Worm (Caenorhabditis elegans) whole organism, young adult: ENCODE results near the gene R02E12.12.

Experiments used
- B0019.2 ChIP-seq: fragments of 200-800 bp; sonication (Bioruptor generic); conservative IDR thresholded peaks from 2 replicates; pipeline ENCODE4 v1.3.6; 2022; ENCODE audit warnings: missing genetic modification reagents, missing genetic modification characterization, missing compliant biosample characterization
- B0261.1 ChIP-seq: sonication (generic microtip); optimal IDR thresholded peaks from 2 replicates; lab custom pipeline; 2016; ENCODE audit warnings: mild to moderate bottlenecking, missing genetic modification characterization, moderate library complexity, missing compliant biosample characterization
- B0336.3 ChIP-seq: fragments of 200-800 bp; sonication (Bioruptor generic); IDR thresholded peaks from 2 replicates; pipeline ENCODE4 v1.3.6; 2022; ENCODE audit warnings: missing genetic modification characterization, missing compliant biosample characterization
- C06A6.2 ChIP-seq: fragments of 200-800 bp; sonication (Bioruptor generic); conservative IDR thresholded peaks from 2 replicates; pipeline ENCODE4 v1.3.6; 2022; ENCODE audit warnings: missing genetic modification characterization, missing compliant biosample characterization
- D2030.7 ChIP-seq: fragments of 200-800 bp; sonication (Bioruptor generic); IDR thresholded peaks from 2 replicates; pipeline ENCODE4 v1.3.6; 2022; ENCODE audit warnings: missing genetic modification reagents, missing genetic modification characterization, missing compliant biosample characterization
- F23B12.7 ChIP-seq: sonication (generic microtip); optimal IDR thresholded peaks from 2 replicates; lab custom pipeline; 2017; ENCODE audit warnings: missing genetic modification characterization, mild to moderate bottlenecking, missing compliant biosample characterization, antibody characterized with exemption, moderate library complexity; ENCODE audit not compliant: insufficient read depth
- F52B5.7 ChIP-seq: sonication (generic microtip); optimal IDR thresholded peaks from 2 replicates; lab custom pipeline; 2016; ENCODE audit warnings: mild to moderate bottlenecking, missing genetic modification characterization, missing compliant biosample characterization
- F55B11.4 ChIP-seq: sonication (generic microtip); optimal IDR thresholded peaks from 2 replicates; lab custom pipeline; 2016; ENCODE audit warnings: missing compliant biosample characterization, missing genetic modification characterization, borderline replicate concordance; ENCODE audit not compliant: insufficient read depth
- F57A8.1 ChIP-seq: fragments of 200-800 bp; sonication (Bioruptor generic); optimal IDR thresholded peaks from 2 replicates; lab custom pipeline; 2018; ENCODE audit warnings: mild to moderate bottlenecking, missing genetic modification characterization, moderate library complexity, missing compliant biosample characterization
- K12H6.12 ChIP-seq: fragments of 200-800 bp; sonication (Bioruptor generic); optimal IDR thresholded peaks from 2 replicates; lab custom pipeline; 2018; ENCODE audit warnings: mild to moderate bottlenecking, missing genetic modification characterization, missing compliant biosample characterization
- T26A5.8 ChIP-seq: sonication (generic microtip); optimal IDR thresholded peaks from 2 replicates; lab custom pipeline; 2016; ENCODE audit warnings: missing genetic modification characterization, missing compliant biosample characterization
- Y53F4B.3 ChIP-seq: fragments of 200-800 bp; sonication (Bioruptor generic); IDR thresholded peaks from 2 replicates; pipeline ENCODE4 v1.3.6; 2022; ENCODE audit warnings: missing genetic modification reagents, missing genetic modification characterization, missing compliant biosample characterization
- Y53G8AR.9 ChIP-seq: fragments of 200-800 bp; sonication (Bioruptor generic); conservative IDR thresholded peaks from 2 replicates; pipeline ENCODE4 v1.3.6; 2022; ENCODE audit warnings: missing genetic modification reagents, missing genetic modification characterization, missing compliant biosample characterization
- Y79H2A.3 ChIP-seq: fragments of 200-800 bp; sonication (Bioruptor generic); conservative IDR thresholded peaks from 2 replicates; pipeline ENCODE4 v1.3.6; 2022; ENCODE audit warnings: missing genetic modification reagents, missing genetic modification characterization, missing compliant biosample characterization
- Y95B8A.8 ChIP-seq: fragments of 200-800 bp; sonication (Bioruptor generic); IDR thresholded peaks from 2 replicates; pipeline ENCODE4 v1.3.6; 2022; ENCODE audit warnings: missing genetic modification reagents, missing genetic modification characterization, missing compliant biosample characterization
- ama-1 ChIP-seq, 3 experiments: fragments of 150-350 bp in 1 of 3; sonication (generic microtip) in 2 of 3; optimal IDR thresholded peaks; 2 replicates each; lab custom pipeline; 2014 to 2018; ENCODE audit warnings: missing biosample characterization in 2 of 3, missing genetic modification characterization in 2 of 3, missing genetic modification reagents in 2 of 3
- athp-1 ChIP-seq: sonication (generic microtip); optimal IDR thresholded peaks from 2 replicates; lab custom pipeline; 2017; ENCODE audit warnings: mild to moderate bottlenecking, missing genetic modification characterization, missing compliant biosample characterization
- bed-2 ChIP-seq: fragments of 200-800 bp; sonication (Bioruptor generic); IDR thresholded peaks from 2 replicates; pipeline ENCODE4 v1.3.6; 2022; ENCODE audit warnings: missing genetic modification reagents, missing genetic modification characterization, missing compliant biosample characterization
- ccch-3 ChIP-seq: fragments of 200-800 bp; sonication (Bioruptor generic); optimal IDR thresholded peaks from 2 replicates; lab custom pipeline; 2018; ENCODE audit warnings: mild to moderate bottlenecking, missing genetic modification characterization, missing compliant biosample characterization
- ceh-58 ChIP-seq: fragments of 200-800 bp; sonication (Bioruptor generic); IDR thresholded peaks from 2 replicates; pipeline ENCODE4 v1.3.6; 2022; ENCODE audit warnings: missing genetic modification characterization, missing compliant biosample characterization
- ceh-91 ChIP-seq: fragments of 200-800 bp; sonication (Bioruptor generic); IDR thresholded peaks from 2 replicates; pipeline ENCODE4 v1.3.6; 2022; ENCODE audit warnings: missing genetic modification reagents, missing genetic modification characterization, missing compliant biosample characterization
- die-1 ChIP-seq: sonication (generic microtip); optimal IDR thresholded peaks from 2 replicates; lab custom pipeline; 2016; ENCODE audit warnings: missing genotype, mild to moderate bottlenecking, missing genetic modification characterization, missing compliant biosample characterization
- egl-18 ChIP-seq: fragments of 200-800 bp; sonication (Bioruptor generic); IDR thresholded peaks from 2 replicates; pipeline ENCODE4 v1.3.6; 2022; ENCODE audit warnings: missing genetic modification reagents, missing genetic modification characterization, missing compliant biosample characterization
- egl-44 ChIP-seq: fragments of 200-800 bp; sonication (Bioruptor generic); IDR thresholded peaks from 2 replicates; pipeline ENCODE4 v1.3.6; 2022; ENCODE audit warnings: missing genetic modification reagents, missing genetic modification characterization, missing compliant biosample characterization
- egrh-3 ChIP-seq: fragments of 200-800 bp; sonication (Bioruptor generic); IDR thresholded peaks from 2 replicates; pipeline ENCODE4 v1.3.6; 2022; ENCODE audit warnings: missing genetic modification reagents, missing genetic modification characterization, missing compliant biosample characterization
- gei-17 ChIP-seq: fragments of 200-800 bp; sonication (Bioruptor generic); optimal IDR thresholded peaks from 2 replicates; lab custom pipeline; 2018; ENCODE audit warnings: mild to moderate bottlenecking, missing genetic modification characterization, missing compliant biosample characterization
- hlh-26 ChIP-seq: fragments of 200-800 bp; sonication (Bioruptor generic); conservative IDR thresholded peaks from 2 replicates; pipeline ENCODE4 v1.3.6; 2022; ENCODE audit warnings: missing genetic modification reagents, missing genetic modification characterization, missing compliant biosample characterization
- let-607 ChIP-seq, 2 experiments: fragments of 200-800 bp in 1 of 2; sonication (Bioruptor generic) in 1 of 2; sonication (generic microtip) in 1 of 2; optimal IDR thresholded peaks; 2 replicates each; lab custom pipeline; 2016 to 2018; ENCODE audit warnings: mild to moderate bottlenecking in 2 of 2, missing compliant biosample characterization in 2 of 2, missing genetic modification characterization in 2 of 2, moderate library complexity in 2 of 2, missing genotype in 1 of 2
- lin-54 ChIP-seq: fragments of 200-800 bp; sonication (Bioruptor generic); optimal IDR thresholded peaks from 2 replicates; lab custom pipeline; 2018; ENCODE audit warnings: mild to moderate bottlenecking, missing genetic modification characterization, missing compliant biosample characterization
- madf-6 ChIP-seq: fragments of 200-800 bp; sonication (Bioruptor generic); IDR thresholded peaks from 2 replicates; pipeline ENCODE4 v1.3.6; 2022; ENCODE audit warnings: missing genetic modification reagents, missing genetic modification characterization, missing compliant biosample characterization
- mel-28 ChIP-seq: sonication (generic microtip); optimal IDR thresholded peaks from 2 replicates; lab custom pipeline; 2016; ENCODE audit warnings: borderline replicate concordance, mild to moderate bottlenecking, missing genetic modification characterization, missing compliant biosample characterization
- nfya-1 ChIP-seq: sonication (generic microtip); optimal IDR thresholded peaks from 2 replicates; lab custom pipeline; 2017; ENCODE audit warnings: antibody characterized with exemption, missing compliant biosample characterization, missing genetic modification characterization, borderline replicate concordance; ENCODE audit not compliant: insufficient read depth
- nfya-2 ChIP-seq: fragments of 200-800 bp; sonication (Bioruptor generic); IDR thresholded peaks from 2 replicates; pipeline ENCODE4 v1.3.6; 2022; ENCODE audit warnings: missing genetic modification reagents, missing genetic modification characterization, missing compliant biosample characterization
- nhr-120 ChIP-seq: fragments of 200-800 bp; sonication (Bioruptor generic); IDR thresholded peaks from 2 replicates; pipeline ENCODE4 v1.3.6; 2022; ENCODE audit warnings: missing genetic modification characterization, missing compliant biosample characterization
- nhr-27 ChIP-seq: fragments of 200-800 bp; sonication (Bioruptor generic); optimal IDR thresholded peaks from 2 replicates; lab custom pipeline; 2018; ENCODE audit warnings: mild to moderate bottlenecking, missing genetic modification characterization, moderate library complexity, missing compliant biosample characterization
- nhr-90 ChIP-seq: sonication (generic microtip); optimal IDR thresholded peaks from 2 replicates; lab custom pipeline; 2016; ENCODE audit warnings: missing genotype, mild to moderate bottlenecking, missing genetic modification characterization, missing compliant biosample characterization
- pbrm-1 ChIP-seq: fragments of 200-800 bp; sonication (Bioruptor generic); IDR thresholded peaks from 2 replicates; pipeline ENCODE4 v1.3.6; 2022; ENCODE audit warnings: missing genetic modification reagents, missing genetic modification characterization, missing compliant biosample characterization
- pha-4 ChIP-seq: fragments of 150-350 bp; sonication (generic microtip); optimal IDR thresholded peaks from 2 replicates; lab custom pipeline; 2014; ENCODE audit warnings: missing biosample characterization, missing genetic modification reagents, missing genetic modification characterization
- rcor-1 ChIP-seq: fragments of 200-800 bp; sonication (Bioruptor generic); IDR thresholded peaks from 2 replicates; pipeline ENCODE4 v1.3.6; 2022; ENCODE audit warnings: missing genetic modification reagents, missing genetic modification characterization, missing compliant biosample characterization
- rec-8 ChIP-seq, 2 experiments: sonication (generic microtip); optimal IDR thresholded peaks; 2 replicates each; lab custom pipeline; 2016; ENCODE audit warnings: mild to moderate bottlenecking in 2 of 2, missing genetic modification characterization in 2 of 2, missing genetic modification reagents in 2 of 2, missing genotype in 2 of 2, missing biosample characterization in 1 of 2, missing compliant biosample characterization in 1 of 2, moderate library complexity in 1 of 2
- sdz-38 ChIP-seq: sonication (generic microtip); optimal IDR thresholded peaks from 2 replicates; lab custom pipeline; 2016; ENCODE audit warnings: missing genotype, missing genetic modification characterization, missing compliant biosample characterization
- snpc-1.1 ChIP-seq: sonication (generic microtip); optimal IDR thresholded peaks from 2 replicates; lab custom pipeline; 2017; ENCODE audit warnings: missing genetic modification characterization, mild to moderate bottlenecking, missing compliant biosample characterization, antibody characterized with exemption, moderate library complexity, missing genotype, missing genetic modification reagents; ENCODE audit not compliant: insufficient read depth
- snpc-1.3 ChIP-seq: sonication (generic microtip); optimal IDR thresholded peaks from 2 replicates; lab custom pipeline; 2017; ENCODE audit warnings: missing genetic modification characterization, mild to moderate bottlenecking, missing compliant biosample characterization, antibody characterized with exemption, moderate library complexity, missing genotype, missing genetic modification reagents; ENCODE audit not compliant: insufficient read depth
- snpc-3.4 ChIP-seq: sonication (generic microtip); optimal IDR thresholded peaks from 2 replicates; lab custom pipeline; 2017; ENCODE audit warnings: missing genetic modification characterization, mild to moderate bottlenecking, missing compliant biosample characterization, antibody characterized with exemption, moderate library complexity, missing genotype, missing genetic modification reagents
- xnd-1 ChIP-seq: sonication (generic microtip); optimal IDR thresholded peaks from 2 replicates; lab custom pipeline; 2016; ENCODE audit warnings: missing genotype, missing genetic modification reagents, missing genetic modification characterization, missing compliant biosample characterization
- zfh-2 ChIP-seq: fragments of 200-800 bp; sonication (Bioruptor generic); conservative IDR thresholded peaks from 2 replicates; pipeline ENCODE4 v1.3.6; 2022; ENCODE audit warnings: missing genetic modification reagents, missing genetic modification characterization, missing compliant biosample characterization
- ztf-6 ChIP-seq: fragments of 200-800 bp; sonication (Bioruptor generic); IDR thresholded peaks from 2 replicates; pipeline ENCODE4 v1.3.6; 2022; ENCODE audit warnings: missing genetic modification reagents, missing genetic modification characterization, missing compliant biosample characterization

Gene R02E12.12

DNA sequence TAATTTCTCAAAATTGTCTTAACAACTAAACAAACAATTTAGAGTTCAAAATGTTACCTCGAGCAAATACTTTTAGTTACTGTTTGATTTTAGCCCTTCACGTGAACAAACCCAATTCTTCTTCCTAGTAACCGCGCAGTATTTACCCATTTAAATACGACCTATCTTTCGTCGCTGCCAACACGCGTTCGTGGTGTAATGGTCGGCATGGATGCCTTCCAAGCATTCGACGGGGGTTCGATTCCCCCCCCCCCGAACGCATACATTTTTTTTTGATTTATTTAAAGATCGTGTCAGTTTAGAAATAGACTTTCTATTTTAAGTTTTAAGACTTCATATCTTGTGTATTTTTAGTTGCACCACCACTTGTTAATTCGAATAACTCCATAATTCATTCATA, 8.9 kb upstream of the R02E12.12 start:
- TF ChIP-seq T26A5.8 (tag; lab: Kevin White, UChicago) (no peak), nfya-1 (tag; lab: Kevin White, UChicago) (no peak), egl-18 (GFP tag; lab: Robert Waterston, UW) (no peak), gei-17 (GFP tag; lab: Kevin White, UChicago) (no peak), xnd-1 (tag; lab: Kevin White, UChicago) (no peak), lin-54 (no peak), bed-2 (GFP tag; lab: Robert Waterston, UW) (no peak), F23B12.7 (tag; lab: Kevin White, UChicago) (no peak), ceh-91 (no peak), snpc-3.4 (tag; lab: Kevin White, UChicago) (peak; percentile 22), B0261.1 (tag; lab: Kevin White, UChicago) (peak; percentile 78), zfh-2 (no peak), Y95B8A.8 (GFP tag; lab: Robert Waterston, UW) (no peak), ceh-58 (GFP tag; lab: Robert Waterston, UW) (no peak), die-1 (tag; lab: Kevin White, UChicago) (peak; percentile 71), C06A6.2 (no peak), F57A8.1 (GFP tag; lab: Kevin White, UChicago) (no peak), let-607 (tag; optimal IDR thresholded peaks at IDR 0.05; lab: Kevin White, UChicago) (no peak), snpc-1.1 (tag; lab: Kevin White, UChicago) (no peak), B0336.3 (GFP tag; lab: Robert Waterston, UW) (no peak), madf-6 (no peak), ccch-3 (no peak), mel-28 (tag; lab: Kevin White, UChicago) (no peak), nhr-27 (tag; lab: Kevin White, UChicago) (no peak), egrh-3 (GFP tag; lab: Robert Waterston, UW) (no peak), sdz-38 (tag; lab: Kevin White, UChicago) (no peak), pbrm-1 (no peak), F55B11.4 (no peak), Y53G8AR.9 (GFP tag; lab: Robert Waterston, UW) (no peak), rec-8 (tag; optimal IDR thresholded peaks at IDR 0.05; lab: Kevin White, UChicago) (peak in 1 of 2 experiments; percentile 12), F52B5.7 (tag; lab: Kevin White, UChicago) (no peak), athp-1 (no peak), rcor-1 (GFP tag; lab: Robert Waterston, UW) (no peak), egl-44 (GFP tag; lab: Robert Waterston, UW) (0 out of 2 replicates have a peak, but pooled peaks have one; percentile 43), snpc-1.3 (tag; lab: Kevin White, UChicago) (peak; percentile 5), K12H6.12 (tag; lab: Kevin White, UChicago) (no peak), ama-1 (optimal IDR thresholded peaks at IDR 0.05; lab: Kevin White, UChicago) (no peak), ama-1 (GFP tag; optimal IDR thresholded peaks at IDR 0.05; lab: Kevin White, UChicago) (peak in 1 of 2 experiments; percentile 12), nhr-120 (GFP tag; lab: Robert Waterston, UW) (no peak), Y53F4B.3 (GFP tag; lab: Robert Waterston, UW) (no peak), Y79H2A.3 (GFP tag; lab: Robert Waterston, UW) (no peak), B0019.2 (GFP tag; lab: Robert Waterston, UW) (no peak), ztf-6 (GFP tag; lab: Robert Waterston, UW) (no peak), hlh-26 (GFP tag; lab: Robert Waterston, UW) (no peak), nfya-2 (GFP tag; lab: Robert Waterston, UW) (no peak), D2030.7 (GFP tag; lab: Robert Waterston, UW) (no peak), nhr-90 (tag; lab: Kevin White, UChicago) (no peak), pha-4 (tag; lab: Kevin White, UChicago) (no peak)
